Fruit fly (Drosophila melanogaster): ENCODE results near the gene SMC1.

DNA sequence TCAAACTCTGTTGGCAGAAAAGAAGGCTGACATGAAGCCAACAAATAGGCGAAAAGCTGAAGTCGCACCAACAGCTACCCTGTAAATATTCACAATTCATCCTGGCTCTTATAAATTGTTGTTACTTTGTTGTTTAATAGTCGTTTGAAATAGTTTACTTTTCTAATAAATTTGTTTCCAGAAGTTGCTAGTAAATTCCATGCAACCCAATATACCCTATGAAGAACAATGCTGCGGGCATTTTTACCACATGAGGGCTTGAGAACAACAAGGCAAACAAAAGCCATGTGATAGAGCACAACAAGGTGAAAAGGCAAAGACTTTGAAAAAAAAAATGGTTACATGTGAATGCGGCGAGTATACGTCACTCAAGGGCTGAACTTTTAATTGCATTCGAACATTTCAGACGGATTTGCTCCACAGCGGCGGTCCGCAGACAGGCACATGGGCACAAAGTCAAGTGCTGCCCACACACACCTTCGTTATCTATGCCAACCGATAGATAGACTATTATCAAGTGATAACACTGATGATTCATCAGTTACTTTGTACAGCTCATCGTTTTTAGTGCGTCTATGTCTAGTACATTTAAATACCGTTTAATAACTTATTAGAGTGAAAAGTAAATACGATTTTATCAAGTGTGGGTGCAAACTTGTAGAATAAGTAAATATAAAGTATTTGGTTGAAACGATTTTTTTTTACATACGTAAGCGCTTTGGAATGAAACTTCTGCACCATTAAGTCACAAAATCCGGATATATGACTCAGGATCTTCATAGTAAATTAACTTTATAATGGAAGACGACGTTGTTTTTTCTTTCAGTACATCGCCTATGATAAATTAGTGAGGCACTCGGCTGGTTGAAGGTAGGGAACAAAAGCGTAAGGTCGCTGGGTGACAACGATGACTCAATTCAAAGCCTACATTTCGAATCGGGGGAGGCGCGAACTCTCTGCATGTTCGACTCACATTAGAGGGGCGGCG is 41.2 kb downstream of the SMC1 start:
- TF ChIP-seq CG6792 (GFP tag; optimal IDR thresholded peaks at IDR 0.05) = peak; percentile 41
- peak; percentile 42 for TF ChIP-seq CG8319 (GFP tag; optimal IDR thresholded peaks at IDR 0.05)
- peak; percentile 76 for TF ChIP-seq pdm3 (GFP tag; optimal IDR thresholded peaks at IDR 0.05)
- TF ChIP-seq CG34406 (GFP tag; optimal IDR thresholded peaks at IDR 0.05) = peak; percentile 53
- TF ChIP-seq Sox102F (GFP tag; optimal IDR thresholded peaks at IDR 0.05) = peak; percentile 58
- TF ChIP-seq CG6163 (GFP tag; IDR thresholded peaks at IDR 0.05) = peak; percentile 89
- TF ChIP-seq CG4318 (GFP tag; optimal IDR thresholded peaks at IDR 0.05) = peak; percentile 36
- TF ChIP-seq vri (GFP tag; optimal IDR thresholded peaks at IDR 0.05) = peak; percentile 65
- TF ChIP-seq CG8632 (GFP tag; optimal IDR thresholded peaks at IDR 0.05) = peak; percentile 39

All from whole organism, prepupa.